Fruit fly (Drosophila melanogaster) whole organism: ENCODE data around the gene CG42656.

Experiments used
- Dll ChIP-seq: fragments of >200 bp; optimal IDR thresholded peaks from 2 replicates; lab custom pipeline; 2017
- psq ChIP-seq: fragments of >200 bp; optimal IDR thresholded peaks from 2 replicates; lab custom pipeline; 2017

dm6 chr3R:7500513-7500912 is 7.4 kb upstream of the CG42656 start:
- no peak for TF ChIP-seq Dll
- no peak for TF ChIP-seq psq
